Fruit fly (Drosophila melanogaster) whole organism, prepupa: ENCODE results near the gene CG14034.

Experiments used
- CG10669 ChIP-seq: fragments of 200-800 bp; sonication (Bioruptor generic); optimal IDR thresholded peaks from 3 replicates; lab custom pipeline; 2018; ENCODE audit warnings: missing biosample characterization, mild to moderate bottlenecking, missing genetic modification characterization, moderate library complexity
- CG11294 ChIP-seq: fragments of 200-800 bp; sonication (Bioruptor generic); IDR thresholded peaks from 2 replicates; pipeline ENCODE4 v1.3.6; 2022; ENCODE audit warnings: missing biosample characterization, missing genetic modification characterization
- CG11762 ChIP-seq: fragments of 200-800 bp; sonication (Bioruptor generic); optimal IDR thresholded peaks from 3 replicates; lab custom pipeline; 2016; ENCODE audit warnings: missing biosample characterization, missing genetic modification characterization; ENCODE audit not compliant: insufficient read depth
- CG15336 ChIP-seq: fragments of 200-800 bp; sonication (Bioruptor generic); IDR thresholded peaks from 2 replicates; pipeline ENCODE4 v1.3.6; 2022; ENCODE audit warnings: missing biosample characterization, missing genetic modification characterization
- CG16779 ChIP-seq: fragments of 200-800 bp; sonication (Bioruptor generic); optimal IDR thresholded peaks from 3 replicates; lab custom pipeline; 2017; ENCODE audit warnings: missing biosample characterization, mild to moderate bottlenecking, missing genetic modification characterization
- CG3032 ChIP-seq: fragments of 200-800 bp; optimal IDR thresholded peaks from 2 replicates; lab custom pipeline; 2019; ENCODE audit warnings: missing biosample characterization, mild to moderate bottlenecking, missing genetic modification characterization, moderate library complexity
- CG31627 ChIP-seq: fragments of 200-800 bp; sonication (Bioruptor generic); optimal IDR thresholded peaks from 3 replicates; lab custom pipeline; 2016; ENCODE audit warnings: missing biosample characterization, missing genetic modification characterization
- CG34406 ChIP-seq: fragments of 200-800 bp; sonication (Bioruptor generic); optimal IDR thresholded peaks from 3 replicates; lab custom pipeline; 2016; ENCODE audit warnings: missing biosample characterization, missing genetic modification characterization
- CG3919 ChIP-seq: fragments of 200-800 bp; sonication (Bioruptor generic); optimal IDR thresholded peaks from 3 replicates; lab custom pipeline; 2016; ENCODE audit warnings: missing biosample characterization, missing genetic modification characterization
- CG4318 ChIP-seq: fragments of 200-800 bp; sonication (Bioruptor generic); optimal IDR thresholded peaks from 3 replicates; lab custom pipeline; 2017; ENCODE audit warnings: missing biosample characterization, mild to moderate bottlenecking, missing genetic modification characterization
- CG6163 ChIP-seq: fragments of 200-800 bp; sonication (Bioruptor generic); IDR thresholded peaks from 3 replicates; pipeline ENCODE4 v1.3.6; 2022; ENCODE audit warnings: missing biosample characterization, missing genetic modification characterization
- CG6854 ChIP-seq: fragments of 200-800 bp; sonication (Bioruptor generic); optimal IDR thresholded peaks from 2 replicates; lab custom pipeline; 2017; ENCODE audit warnings: missing biosample characterization, mild to moderate bottlenecking, missing genetic modification characterization
- CG8119 ChIP-seq: fragments of 200-800 bp; sonication (Bioruptor generic); IDR thresholded peaks from 3 replicates; pipeline ENCODE4 v1.3.6; 2022; ENCODE audit warnings: missing biosample characterization, missing genetic modification characterization
- CG9139 ChIP-seq: fragments of 200-800 bp; sonication (Bioruptor generic); optimal IDR thresholded peaks from 3 replicates; lab custom pipeline; 2017; ENCODE audit warnings: missing biosample characterization, mild to moderate bottlenecking, missing genetic modification characterization
- Eip75B ChIP-seq: fragments of 200-800 bp; sonication (Bioruptor generic); optimal IDR thresholded peaks from 3 replicates; lab custom pipeline; 2016; ENCODE audit warnings: missing biosample characterization, missing genetic modification characterization
- Eip78C ChIP-seq: fragments of 200-800 bp; sonication (Bioruptor generic); peaks from one replicate; lab custom pipeline; 2016; ENCODE audit warnings: missing biosample characterization, missing genetic modification characterization
- Ets21C ChIP-seq: fragments of 200-800 bp; sonication (Bioruptor generic); optimal IDR thresholded peaks from 3 replicates; lab custom pipeline; 2016; ENCODE audit warnings: missing biosample characterization, missing genetic modification characterization
- Ets96B ChIP-seq: fragments of 200-800 bp; optimal IDR thresholded peaks from 2 replicates; lab custom pipeline; 2019; ENCODE audit warnings: missing biosample characterization, mild to moderate bottlenecking, missing genetic modification characterization, moderate library complexity
- Gug ChIP-seq: fragments of 200-800 bp; sonication (Bioruptor generic); IDR thresholded peaks from 2 replicates; pipeline ENCODE4 v1.3.6; 2022; ENCODE audit warnings: missing biosample characterization, missing genetic modification characterization
- Hr38 ChIP-seq: sonication (Bioruptor generic); optimal IDR thresholded peaks from 2 replicates; lab custom pipeline; 2016; ENCODE audit warnings: missing biosample characterization, missing genetic modification characterization
- Hr39 ChIP-seq: fragments of 200-800 bp; sonication (Bioruptor generic); optimal IDR thresholded peaks from 2 replicates; lab custom pipeline; 2016; ENCODE audit warnings: missing biosample characterization, missing genetic modification characterization
- Hr4 ChIP-seq: fragments of 200-800 bp; sonication (Bioruptor generic); optimal IDR thresholded peaks from 3 replicates; lab custom pipeline; 2016; ENCODE audit warnings: missing biosample characterization, missing genetic modification characterization
- Lpt ChIP-seq: fragments of 200-800 bp; sonication (Bioruptor generic); optimal IDR thresholded peaks from 3 replicates; lab custom pipeline; 2016; ENCODE audit warnings: missing biosample characterization, missing genetic modification characterization
- Smox ChIP-seq: fragments of 200-800 bp; sonication (Bioruptor generic); optimal IDR thresholded peaks from 3 replicates; lab custom pipeline; 2016; ENCODE audit warnings: missing biosample characterization, missing genetic modification characterization
- Sox102F ChIP-seq: fragments of 200-800 bp; sonication (Bioruptor generic); optimal IDR thresholded peaks from 2 replicates; lab custom pipeline; 2016; ENCODE audit warnings: missing biosample characterization, mild to moderate bottlenecking, missing genetic modification characterization
- Sox15 ChIP-seq: fragments of 200-800 bp; sonication (Bioruptor generic); optimal IDR thresholded peaks from 3 replicates; lab custom pipeline; 2016; ENCODE audit warnings: missing biosample characterization, missing genetic modification characterization
- achi ChIP-seq: fragments of 200-800 bp; sonication (Bioruptor generic); optimal IDR thresholded peaks from 3 replicates; lab custom pipeline; 2016; ENCODE audit warnings: missing biosample characterization, missing genetic modification characterization
- acj6 ChIP-seq: fragments of 200-800 bp; sonication (Bioruptor generic); optimal IDR thresholded peaks from 3 replicates; lab custom pipeline; 2016; ENCODE audit warnings: missing biosample characterization, missing genetic modification characterization
- cyc ChIP-seq: fragments of 200-800 bp; sonication (Bioruptor generic); optimal IDR thresholded peaks from 3 replicates; lab custom pipeline; 2016; ENCODE audit warnings: missing biosample characterization, missing genetic modification characterization
- eg ChIP-seq: fragments of 200-800 bp; sonication (Bioruptor generic); IDR thresholded peaks from 3 replicates; pipeline ENCODE4 v1.3.6; 2022; ENCODE audit warnings: missing biosample characterization, missing genetic modification characterization
- esn ChIP-seq: fragments of 200-800 bp; sonication (Bioruptor generic); optimal IDR thresholded peaks from 2 replicates; lab custom pipeline; 2016; ENCODE audit warnings: missing biosample characterization, mild to moderate bottlenecking, missing genetic modification characterization, moderate library complexity
- fd85E ChIP-seq: fragments of 200-800 bp; sonication (Bioruptor generic); optimal IDR thresholded peaks from 3 replicates; lab custom pipeline; 2016; ENCODE audit warnings: missing biosample characterization, missing genetic modification characterization
- lz ChIP-seq: fragments of 200-800 bp; sonication (Bioruptor generic); optimal IDR thresholded peaks from 3 replicates; lab custom pipeline; 2016; ENCODE audit warnings: missing biosample characterization, missing genetic modification characterization
- net ChIP-seq: fragments of 200-800 bp; sonication (Bioruptor generic); optimal IDR thresholded peaks from 3 replicates; lab custom pipeline; 2016; ENCODE audit warnings: missing biosample characterization, missing genetic modification characterization
- pdm3 ChIP-seq: fragments of 200-800 bp; sonication (Bioruptor generic); optimal IDR thresholded peaks from 3 replicates; lab custom pipeline; 2016; ENCODE audit warnings: missing biosample characterization, missing genetic modification characterization
- salr ChIP-seq, 2 experiments: fragments of 200-800 bp; sonication (Bioruptor generic); optimal IDR thresholded peaks; 3 replicates each; lab custom pipeline; 2016 to 2018; ENCODE audit warnings: missing biosample characterization in 2 of 2, missing genetic modification characterization in 2 of 2, mild to moderate bottlenecking in 1 of 2
- spab ChIP-seq: fragments of 200-800 bp; sonication (Bioruptor generic); optimal IDR thresholded peaks from 2 replicates; lab custom pipeline; 2017; ENCODE audit warnings: missing biosample characterization, mild to moderate bottlenecking, missing genetic modification characterization, missing genetic modification reagents
- ss ChIP-seq, 2 experiments: fragments of 200-800 bp; sonication (Bioruptor generic); optimal IDR thresholded peaks; 2 replicates in 1 of 2; 3 replicates in 1 of 2; lab custom pipeline; 2017 to 2018; ENCODE audit warnings: mild to moderate bottlenecking in 2 of 2, missing biosample characterization in 2 of 2, missing genetic modification characterization in 2 of 2, moderate library complexity in 1 of 2
- svp ChIP-seq: fragments of 200-800 bp; sonication (Bioruptor generic); peaks from one replicate; lab custom pipeline; 2016; ENCODE audit warnings: missing biosample characterization, missing genetic modification characterization
- vri ChIP-seq: fragments of 200-800 bp; sonication (Bioruptor generic); optimal IDR thresholded peaks from 3 replicates; lab custom pipeline; 2016; ENCODE audit warnings: missing biosample characterization, mild to moderate bottlenecking, missing genetic modification characterization

CG14034 gene

DNA sequence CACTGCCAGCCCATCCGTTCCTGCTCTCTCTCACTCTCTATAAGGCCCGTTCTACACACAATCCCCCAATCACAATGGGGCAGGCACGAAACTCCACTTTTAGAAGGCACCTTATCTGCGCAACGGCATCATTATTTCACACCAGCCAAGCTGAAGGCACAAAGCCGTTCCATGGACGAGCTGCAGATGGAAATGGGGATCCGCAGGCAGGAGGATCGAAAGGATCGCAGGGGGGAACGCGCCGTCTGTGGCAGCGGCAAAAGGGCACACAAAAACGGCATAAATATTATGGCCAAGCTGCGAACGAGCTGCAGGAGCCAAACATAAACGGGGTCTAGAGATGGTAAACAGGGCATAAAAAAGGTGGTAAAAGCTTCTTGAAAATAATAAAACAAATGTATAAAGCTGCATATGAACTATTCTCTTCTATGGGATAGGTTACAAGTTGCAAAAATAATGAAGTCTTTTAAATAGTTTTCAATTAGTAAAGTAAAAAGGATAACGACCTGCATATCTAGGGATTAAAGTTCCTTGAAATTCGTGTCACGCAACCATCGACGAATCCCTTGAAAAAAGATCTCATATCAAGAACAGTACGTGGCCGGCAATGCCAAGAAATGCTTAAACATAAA lies 36.2 kb upstream of the CG14034 start (continued):
- peak; percentile 76 for TF ChIP-seq Sox102F (GFP tag; lab: Kevin White, UChicago)
- TF ChIP-seq svp (GFP tag; lab: Kevin White, UChicago), result peak; percentile 91
- 0 out of 3 replicates have a peak, but pooled peaks have one; percentile 15 for TF ChIP-seq CG8119
- TF ChIP-seq CG3032 (tag; lab: Kevin White, UChicago), result peak; percentile 74
- no peak for TF ChIP-seq Lpt
- peak; percentile 60 for TF ChIP-seq Hr39 (GFP tag; lab: Kevin White, UChicago)
- TF ChIP-seq spab (GFP tag; lab: Kevin White, UChicago), result peak; percentile 52
- peak; percentile 71 for TF ChIP-seq lz (GFP tag; lab: Kevin White, UChicago)
- TF ChIP-seq CG10669, result peak; percentile 61
- TF ChIP-seq Eip75B (GFP tag; lab: Kevin White, UChicago), result peak; percentile 65
- peak; percentile 33 for TF ChIP-seq CG3919 (GFP tag; lab: Kevin White, UChicago)
- TF ChIP-seq Gug (GFP tag; lab: Robert Waterston, UW), result no peak
- peak; percentile 69 for TF ChIP-seq CG31627 (GFP tag; lab: Kevin White, UChicago)
- no peak for TF ChIP-seq Hr4 (GFP tag; lab: Kevin White, UChicago)
- TF ChIP-seq Eip78C (GFP tag; lab: Kevin White, UChicago), result peak; percentile 91
- no peak for TF ChIP-seq eg (GFP tag; lab: Robert Waterston, UW)
- no peak for TF ChIP-seq fd85E (GFP tag; lab: Kevin White, UChicago)
- peak; percentile 81 for TF ChIP-seq vri (GFP tag; lab: Kevin White, UChicago)
- peak; percentile 60 for TF ChIP-seq pdm3 (GFP tag; lab: Kevin White, UChicago)
- TF ChIP-seq net, result peak; percentile 17
- TF ChIP-seq Ets21C (GFP tag; lab: Kevin White, UChicago), result peak; percentile 61
- TF ChIP-seq, all 60 proteins: peak for 41

DNA sequence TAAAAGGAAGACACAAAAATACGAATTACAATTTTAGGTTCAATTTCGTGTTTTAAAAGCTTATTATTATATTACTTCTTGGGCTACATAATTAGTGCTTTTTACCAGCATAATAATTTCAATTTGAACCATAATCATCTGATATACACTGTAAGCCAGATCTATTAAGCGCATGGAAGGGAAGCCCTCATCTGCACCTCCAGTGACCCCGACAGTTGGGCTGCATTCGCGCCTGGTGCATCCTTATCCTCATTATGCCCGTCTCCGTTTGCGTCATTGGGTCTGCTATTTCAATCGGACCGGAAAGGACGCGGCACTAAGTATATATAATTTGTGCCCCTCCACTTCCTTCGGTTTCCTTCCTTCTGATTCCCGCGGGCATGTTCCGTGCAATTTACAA lies 35.4 kb upstream of the CG14034 start:
- TF ChIP-seq Ets96B (tag; lab: Kevin White, UChicago) (peak; percentile 29), CG4318 (GFP tag; lab: Kevin White, UChicago) (no peak), Ets21C (GFP tag; lab: Kevin White, UChicago) (no peak), pdm3 (GFP tag; lab: Kevin White, UChicago) (peak; percentile 5), CG16779 (tag; lab: Kevin White, UChicago) (no peak), Sox15 (no peak), CG6854 (GFP tag; lab: Kevin White, UChicago) (no peak), CG9139 (GFP tag; lab: Kevin White, UChicago) (no peak), Lpt (no peak), CG34406 (GFP tag; lab: Kevin White, UChicago) (no peak), Hr38 (GFP tag; lab: Kevin White, UChicago) (no peak), CG31627 (GFP tag; lab: Kevin White, UChicago) (no peak), esn (no peak), achi (GFP tag; lab: Kevin White, UChicago) (no peak), spab (GFP tag; lab: Kevin White, UChicago) (no peak), Gug (GFP tag; lab: Robert Waterston, UW) (no peak), CG11762 (GFP tag; lab: Kevin White, UChicago) (no peak), acj6 (GFP tag; lab: Kevin White, UChicago) (no peak), Smox (GFP tag; lab: Kevin White, UChicago) (no peak), salr (GFP tag; optimal IDR thresholded peaks at IDR 0.05; lab: Kevin White, UChicago) (no peak), ss (GFP tag; optimal IDR thresholded peaks at IDR 0.05; lab: Kevin White, UChicago) (no peak), CG15336 (GFP tag; lab: Robert Waterston, UW) (no peak), cyc (GFP tag; lab: Kevin White, UChicago) (no peak), CG6163 (no peak), lz (GFP tag; lab: Kevin White, UChicago) (no peak), svp (GFP tag; lab: Kevin White, UChicago) (peak; percentile 64), CG11294 (GFP tag; lab: Robert Waterston, UW) (no peak), eg (GFP tag; lab: Robert Waterston, UW) (no peak), vri (GFP tag; lab: Kevin White, UChicago) (no peak), Eip78C (GFP tag; lab: Kevin White, UChicago) (peak; percentile 53)
